Fruit fly (Drosophila melanogaster) whole organism, embryonic: ENCODE measurements around the gene Mst77F.

Experiments used
- Ada2b ChIP-seq: fragments of 200-800 bp; sonication (Bioruptor generic); IDR thresholded peaks from 2 replicates; pipeline ENCODE4 v1.3.6; 2022; ENCODE audit warnings: missing biosample characterization, missing genetic modification characterization
- BEAF-32 ChIP-seq: fragments of 200-800 bp; sonication (Bioruptor generic); optimal IDR thresholded peaks from 3 replicates; lab custom pipeline; 2017; ENCODE audit warnings: missing biosample characterization, missing genetic modification characterization, mild to moderate bottlenecking, moderate library complexity, missing genetic modification reagents
- C15 ChIP-seq: fragments of 200-800 bp; sonication (Bioruptor generic); IDR thresholded peaks from 3 replicates; pipeline ENCODE4 v1.3.6; 2022; ENCODE audit warnings: missing biosample characterization, missing genetic modification characterization
- CG10267 ChIP-seq: fragments of 200-800 bp; sonication (Bioruptor generic); optimal IDR thresholded peaks from 2 replicates; lab custom pipeline; 2018; ENCODE audit warnings: missing biosample characterization, mild to moderate bottlenecking, missing genetic modification characterization, moderate library complexity
- CG10366 ChIP-seq: fragments of 200-800 bp; sonication (Bioruptor generic); IDR thresholded peaks from 2 replicates; pipeline ENCODE4 v1.3.6; 2022; ENCODE audit warnings: missing biosample characterization, missing genetic modification characterization
- CG14050 ChIP-seq: fragments of 200-800 bp; sonication (Bioruptor generic); IDR thresholded peaks from 3 replicates; pipeline ENCODE4 v1.3.6; 2022; ENCODE audit warnings: missing biosample characterization, missing genetic modification characterization
- CG1647 ChIP-seq: fragments of 200-800 bp; sonication (Bioruptor generic); optimal IDR thresholded peaks from 3 replicates; lab custom pipeline; 2016; ENCODE audit warnings: missing biosample characterization, missing genetic modification characterization
- CG17829 ChIP-seq: fragments of 200-800 bp; optimal IDR thresholded peaks from 2 replicates; lab custom pipeline; 2019; ENCODE audit warnings: missing biosample characterization, mild to moderate bottlenecking, missing genetic modification characterization, moderate library complexity
- CG18011 ChIP-seq: fragments of 200-800 bp; sonication (Bioruptor generic); optimal IDR thresholded peaks from 2 replicates; lab custom pipeline; 2017; ENCODE audit warnings: missing biosample characterization, missing genetic modification characterization, mild to moderate bottlenecking, moderate library complexity, missing genotype
- CG18764 ChIP-seq: fragments of 200-800 bp; sonication (Bioruptor generic); optimal IDR thresholded peaks from 3 replicates; lab custom pipeline; 2016; ENCODE audit warnings: missing biosample characterization, missing genetic modification characterization
- CG2116 ChIP-seq: fragments of 200-800 bp; sonication (Bioruptor generic); optimal IDR thresholded peaks from 3 replicates; lab custom pipeline; 2018; ENCODE audit warnings: missing biosample characterization, mild to moderate bottlenecking, missing genetic modification characterization
- CG2120 ChIP-seq: fragments of 200-800 bp; sonication (Bioruptor generic); optimal IDR thresholded peaks from 3 replicates; lab custom pipeline; 2016; ENCODE audit warnings: missing biosample characterization, missing genetic modification characterization
- CG2202 ChIP-seq: fragments of 200-800 bp; sonication (Bioruptor generic); optimal IDR thresholded peaks from 2 replicates; lab custom pipeline; 2018; ENCODE audit warnings: missing biosample characterization, mild to moderate bottlenecking, missing genetic modification characterization
- CG31224 ChIP-seq: fragments of 200-800 bp; sonication (Bioruptor generic); IDR thresholded peaks from 2 replicates; pipeline ENCODE4 v1.3.6; 2022; ENCODE audit warnings: missing biosample characterization, missing genetic modification characterization
- CG34376 ChIP-seq: fragments of 200-800 bp; sonication (Bioruptor generic); optimal IDR thresholded peaks from 2 replicates; lab custom pipeline; 2018; ENCODE audit warnings: missing biosample characterization, mild to moderate bottlenecking, missing genetic modification characterization
- CG3995 ChIP-seq: fragments of 200-800 bp; sonication (Bioruptor generic); optimal IDR thresholded peaks from 3 replicates; lab custom pipeline; 2016; ENCODE audit warnings: missing biosample characterization, missing genetic modification characterization
- CG4617 ChIP-seq: fragments of 200-800 bp; sonication (Bioruptor generic); optimal IDR thresholded peaks from 3 replicates; lab custom pipeline; 2016; ENCODE audit warnings: missing biosample characterization, missing genetic modification characterization, borderline replicate concordance
- CG6689 ChIP-seq: fragments of 200-800 bp; sonication (Bioruptor generic); IDR thresholded peaks from 2 replicates; pipeline ENCODE4 v1.3.6; 2022; ENCODE audit warnings: missing biosample characterization, missing genetic modification characterization
- CG7786 ChIP-seq: fragments of 200-800 bp; sonication (Bioruptor generic); optimal IDR thresholded peaks from 2 replicates; lab custom pipeline; 2016; ENCODE audit warnings: missing biosample characterization, missing genetic modification characterization
- CG7987 ChIP-seq: fragments of 200-800 bp; sonication (Bioruptor generic); optimal IDR thresholded peaks from 2 replicates; lab custom pipeline; 2018; ENCODE audit warnings: missing biosample characterization, mild to moderate bottlenecking, missing genetic modification characterization, moderate library complexity
- CG9437 ChIP-seq: fragments of 200-800 bp; sonication (Bioruptor generic); optimal IDR thresholded peaks from 2 replicates; lab custom pipeline; 2018; ENCODE audit warnings: missing biosample characterization, mild to moderate bottlenecking, missing genetic modification characterization
- CG9797 ChIP-seq: fragments of 200-800 bp; sonication (Bioruptor generic); optimal IDR thresholded peaks from 3 replicates; lab custom pipeline; 2018; ENCODE audit warnings: missing biosample characterization, mild to moderate bottlenecking, missing genetic modification characterization
- Doc2 ChIP-seq: fragments of 200-800 bp; sonication (Bioruptor generic); IDR thresholded peaks from 2 replicates; pipeline ENCODE4 v1.3.6; 2022; ENCODE audit warnings: missing biosample characterization, missing genetic modification characterization
- Dp ChIP-seq: fragments of 200-800 bp; sonication (Bioruptor generic); optimal IDR thresholded peaks from 2 replicates; lab custom pipeline; 2018; ENCODE audit warnings: missing biosample characterization, mild to moderate bottlenecking, missing genetic modification characterization, moderate library complexity
- Ets65A ChIP-seq: fragments of 200-800 bp; sonication (Bioruptor generic); peaks from one replicate; lab custom pipeline; 2016; ENCODE audit warnings: missing biosample characterization, missing genetic modification characterization
- Ets97D ChIP-seq: fragments of 200-800 bp; sonication (Bioruptor generic); optimal IDR thresholded peaks from 3 replicates; lab custom pipeline; 2016; ENCODE audit warnings: missing biosample characterization, missing genetic modification characterization
- HHEX ChIP-seq: fragments of 200-800 bp; sonication (Bioruptor generic); optimal IDR thresholded peaks from 3 replicates; lab custom pipeline; 2017; ENCODE audit warnings: missing biosample characterization, mild to moderate bottlenecking, missing genetic modification characterization, missing genetic modification reagents
- HmgZ ChIP-seq: fragments of 200-800 bp; sonication (Bioruptor generic); optimal IDR thresholded peaks from 2 replicates; lab custom pipeline; 2018; ENCODE audit warnings: missing biosample characterization, mild to moderate bottlenecking, missing genetic modification characterization
- MESR4 ChIP-seq: fragments of 200-800 bp; sonication (Bioruptor generic); optimal IDR thresholded peaks from 2 replicates; lab custom pipeline; 2018; ENCODE audit warnings: missing biosample characterization, mild to moderate bottlenecking, missing genetic modification characterization, moderate library complexity
- Pdp1 ChIP-seq, 2 experiments: fragments of 200-800 bp; sonication (Bioruptor generic); optimal IDR thresholded peaks; 3 replicates each; lab custom pipeline; 2016; ENCODE audit warnings: missing biosample characterization in 2 of 2, missing genetic modification characterization in 2 of 2, mild to moderate bottlenecking in 1 of 2, moderate library complexity in 1 of 2
- Sin3A ChIP-seq: fragments of >200 bp; optimal IDR thresholded peaks from 2 replicates; lab custom pipeline; 2018
- Trl ChIP-seq, 3 experiments: fragments of >200 bp in 2 of 3; fragments of 200-800 bp in 1 of 3; sonication (Bioruptor generic) in 1 of 3; optimal IDR thresholded peaks; 2 replicates in 1 of 3; 3 replicates in 2 of 3; lab custom pipeline; 2016 to 2017; ENCODE audit warnings: missing biosample characterization in 1 of 3, missing genetic modification characterization in 1 of 3
- YL-1 ChIP-seq: fragments of 200-800 bp; sonication (Bioruptor generic); optimal IDR thresholded peaks from 3 replicates; lab custom pipeline; 2017; ENCODE audit warnings: missing biosample characterization, mild to moderate bottlenecking, missing genetic modification characterization
- ase ChIP-seq: fragments of 200-800 bp; sonication (Bioruptor generic); IDR thresholded peaks from 3 replicates; pipeline ENCODE4 v1.3.6; 2022; ENCODE audit warnings: missing biosample characterization, missing genetic modification characterization
- bigmax ChIP-seq: fragments of 200-800 bp; sonication (Bioruptor generic); optimal IDR thresholded peaks from 2 replicates; lab custom pipeline; 2018; ENCODE audit warnings: missing biosample characterization, mild to moderate bottlenecking, missing genetic modification characterization
- dpn ChIP-seq, 2 experiments: fragments of 200-800 bp; sonication (Bioruptor generic); optimal IDR thresholded peaks; 3 replicates each; lab custom pipeline; 2016; ENCODE audit warnings: missing biosample characterization in 2 of 2, missing genetic modification characterization in 2 of 2
- en ChIP-seq: fragments of 200-800 bp; sonication (Bioruptor generic); optimal IDR thresholded peaks from 2 replicates; lab custom pipeline; 2016; ENCODE audit warnings: missing biosample characterization, missing genetic modification characterization
- gfzf ChIP-seq: fragments of 200-800 bp; sonication (Bioruptor generic); optimal IDR thresholded peaks from 2 replicates; lab custom pipeline; 2016; ENCODE audit warnings: missing biosample characterization, mild to moderate bottlenecking, missing genetic modification characterization, moderate library complexity
- her ChIP-seq: fragments of 200-800 bp; sonication (Bioruptor generic); optimal IDR thresholded peaks from 2 replicates; lab custom pipeline; 2016; ENCODE audit warnings: missing biosample characterization, missing genetic modification characterization
- lilli ChIP-seq: fragments of 200-800 bp; sonication (Bioruptor generic); optimal IDR thresholded peaks from 3 replicates; lab custom pipeline; 2016; ENCODE audit warnings: missing biosample characterization, missing genetic modification characterization
- onecut ChIP-seq: fragments of 200-800 bp; sonication (Bioruptor generic); IDR thresholded peaks from 2 replicates; pipeline ENCODE4 v1.3.6; 2022; ENCODE audit warnings: missing biosample characterization, missing genetic modification characterization
- p53 ChIP-seq: fragments of 200-800 bp; sonication (Bioruptor generic); optimal IDR thresholded peaks from 2 replicates; lab custom pipeline; 2016; ENCODE audit warnings: missing biosample characterization, missing genetic modification characterization
- pnt ChIP-seq: fragments of 200-800 bp; sonication (Bioruptor generic); optimal IDR thresholded peaks from 3 replicates; lab custom pipeline; 2016; ENCODE audit warnings: missing biosample characterization, missing genetic modification characterization
- psq ChIP-seq: fragments of 200-800 bp; sonication (Bioruptor generic); optimal IDR thresholded peaks from 2 replicates; lab custom pipeline; 2017; ENCODE audit warnings: missing biosample characterization, missing genetic modification characterization
- pzg ChIP-seq: fragments of 200-800 bp; sonication (Bioruptor generic); optimal IDR thresholded peaks from 3 replicates; lab custom pipeline; 2018; ENCODE audit warnings: missing biosample characterization, mild to moderate bottlenecking, missing genetic modification characterization, moderate library complexity
- sens ChIP-seq: fragments of 200-800 bp; sonication (Bioruptor generic); peaks from one replicate; lab custom pipeline; 2016; ENCODE audit warnings: missing biosample characterization, missing genetic modification characterization
- slou ChIP-seq: fragments of 200-800 bp; sonication (Bioruptor generic); optimal IDR thresholded peaks from 3 replicates; lab custom pipeline; 2016; ENCODE audit warnings: missing biosample characterization, missing genetic modification characterization
- stwl ChIP-seq: fragments of 200-800 bp; sonication (Bioruptor generic); optimal IDR thresholded peaks from 3 replicates; lab custom pipeline; 2018; ENCODE audit warnings: missing biosample characterization, mild to moderate bottlenecking, missing genetic modification characterization, moderate library complexity
- tap ChIP-seq: fragments of 200-800 bp; optimal IDR thresholded peaks from 3 replicates; lab custom pipeline; 2019; ENCODE audit warnings: missing biosample characterization, mild to moderate bottlenecking, missing genetic modification characterization, moderate library complexity
- usp ChIP-seq: fragments of >200 bp; optimal IDR thresholded peaks from 2 replicates; lab custom pipeline; 2017; ENCODE audit warnings: missing biosample characterization, missing genetic modification characterization

Gene Mst77F

dm6 chr3L:20815666-20816375, 2.0 kb downstream of the Mst77F start, which contains the start of the genes CG3618 and Pka-R1:
Gene CG3618 (minus strand): TSS chr3L:20816075.
Gene Pka-R1 (plus strand): TSS chr3L:20816118.
- TF ChIP-seq CG7786 (no peak), CG2202 (tag; lab: Kevin White, UChicago) (no peak), pzg (GFP tag; lab: Kevin White, UChicago) (peak; percentile 73), CG6689 (GFP tag; lab: Robert Waterston, UW) (no peak), CG3995 (GFP tag; lab: Kevin White, UChicago) (peak; percentile 49), CG4617 (GFP tag; lab: Kevin White, UChicago) (peak; percentile 75), stwl (tag; lab: Kevin White, UChicago) (peak; percentile 84), CG14050 (no peak), gfzf (peak; percentile 49), her (GFP tag; lab: Kevin White, UChicago) (peak; percentile 24), HHEX (no peak), Ets65A (GFP tag; lab: Kevin White, UChicago) (no peak), tap (tag; lab: Kevin White, UChicago) (no peak), en (GFP tag; lab: Kevin White, UChicago) (no peak), slou (GFP tag; lab: Kevin White, UChicago) (no peak), sens (GFP tag; lab: Kevin White, UChicago) (peak; percentile 30), BEAF-32 (peak; percentile 84), CG9797 (GFP tag; lab: Kevin White, UChicago) (peak; percentile 39), CG10366 (no peak), Ets97D (peak; percentile 37), Pdp1 (GFP tag; optimal IDR thresholded peaks at IDR 0.05; lab: Kevin White, UChicago) (peak in 1 of 2 experiments; percentile 77), CG2116 (GFP tag; lab: Kevin White, UChicago) (peak; percentile 94), onecut (GFP tag; lab: Robert Waterston, UW) (peak; percentile 97), psq (GFP tag; lab: Kevin White, UChicago) (no peak), Trl (optimal IDR thresholded peaks at IDR 0.05; lab: Kevin White, UChicago) (no peak), Trl (GFP tag; optimal IDR thresholded peaks at IDR 0.05; lab: Kevin White, UChicago) (no peak), CG1647 (GFP tag; lab: Kevin White, UChicago) (no peak), Doc2 (GFP tag; lab: Robert Waterston, UW) (no peak), CG17829 (tag; lab: Kevin White, UChicago) (peak; percentile 22), CG18764 (GFP tag; lab: Kevin White, UChicago) (no peak), CG34376 (GFP tag; lab: Kevin White, UChicago) (peak; percentile 32), usp (GFP tag; lab: Kevin White, UChicago) (no peak), C15 (GFP tag; lab: Robert Waterston, UW) (no peak), dpn (GFP tag; optimal IDR thresholded peaks at IDR 0.05; lab: Kevin White, UChicago) (peak in 1 of 2 experiments; percentile 2), Dp (GFP tag; lab: Kevin White, UChicago) (peak; percentile 77), CG10267 (tag; lab: Kevin White, UChicago) (peak; percentile 85), ase (no peak), Ada2b (GFP tag; lab: Robert Waterston, UW) (no peak), CG18011 (GFP tag; lab: Kevin White, UChicago) (peak; percentile 1), YL-1 (GFP tag; lab: Kevin White, UChicago) (peak; percentile 83), Sin3A (lab: Kevin White, UChicago) (peak; percentile 31), MESR4 (GFP tag; lab: Kevin White, UChicago) (peak; percentile 83), bigmax (GFP tag; lab: Kevin White, UChicago) (peak; percentile 63), CG31224 (GFP tag; lab: Robert Waterston, UW) (no peak), CG2120 (GFP tag; lab: Kevin White, UChicago) (peak; percentile 23), CG9437 (peak; percentile 76), pnt (GFP tag; lab: Kevin White, UChicago) (no peak), p53 (GFP tag; lab: Kevin White, UChicago) (peak; percentile 0), HmgZ (tag; lab: Kevin White, UChicago) (peak; percentile 57), lilli (GFP tag; lab: Kevin White, UChicago) (peak; percentile 7), CG7987 (peak; percentile 28)
